Worm (Caenorhabditis elegans) whole organism, dauer: ENCODE measurements around the gene rack-1.

ENCODE experiments used
- unc-62 ChIP-seq: sonication (generic microtip); optimal IDR thresholded peaks from 2 replicates; lab custom pipeline; 2017; ENCODE audit warnings: missing biosample characterization, missing genetic modification reagents, missing genetic modification characterization

Gene rack-1

DNA sequence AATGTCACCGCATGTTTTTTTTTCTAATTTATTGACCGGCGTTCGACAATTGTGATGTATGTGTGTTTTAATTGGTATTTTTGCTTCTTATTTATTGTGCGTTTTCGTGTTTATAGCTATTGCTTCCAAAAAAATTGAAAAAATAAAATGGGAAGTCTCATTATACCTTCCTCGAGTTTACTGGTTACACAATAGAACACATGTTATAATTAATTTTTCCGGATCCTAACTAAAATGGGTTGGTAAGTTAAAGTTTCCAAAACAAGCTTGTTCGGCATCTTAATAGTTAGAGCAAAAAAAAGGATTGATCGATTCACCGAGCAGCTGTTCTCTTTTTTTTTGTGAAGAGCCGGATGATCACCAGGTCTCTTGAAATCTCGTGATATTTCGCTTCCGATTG is 21.0 kb upstream of the rack-1 start, which contains the start of gene ttr-54:
ttr-54 (plus strand) TSS at position 301 of the 400 bp plus-strand sequence.
- no peak for TF ChIP-seq unc-62 (GFP tag; lab: Kevin White, UChicago)

DNA sequence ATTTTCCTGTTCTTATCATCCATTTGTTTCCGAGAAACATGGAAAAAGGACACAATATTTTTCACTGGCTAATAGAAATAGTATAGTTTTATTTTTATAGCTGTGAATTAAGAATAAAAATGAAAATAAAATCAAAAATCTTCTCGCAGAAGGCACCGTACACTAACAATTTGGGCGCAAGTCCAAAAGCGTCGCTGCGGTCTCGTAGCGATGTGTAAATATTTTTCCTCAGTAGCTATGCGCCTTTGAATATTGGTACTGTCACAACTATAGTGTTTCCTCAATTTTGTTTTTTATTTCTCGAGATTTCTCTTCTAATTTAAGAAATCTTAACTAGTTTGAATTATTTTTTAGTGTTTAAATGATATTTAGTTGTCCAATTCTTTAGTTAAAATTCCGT is 19.4 kb upstream of the rack-1 start:
- no peak for TF ChIP-seq unc-62 (GFP tag; lab: Kevin White, UChicago)

DNA sequence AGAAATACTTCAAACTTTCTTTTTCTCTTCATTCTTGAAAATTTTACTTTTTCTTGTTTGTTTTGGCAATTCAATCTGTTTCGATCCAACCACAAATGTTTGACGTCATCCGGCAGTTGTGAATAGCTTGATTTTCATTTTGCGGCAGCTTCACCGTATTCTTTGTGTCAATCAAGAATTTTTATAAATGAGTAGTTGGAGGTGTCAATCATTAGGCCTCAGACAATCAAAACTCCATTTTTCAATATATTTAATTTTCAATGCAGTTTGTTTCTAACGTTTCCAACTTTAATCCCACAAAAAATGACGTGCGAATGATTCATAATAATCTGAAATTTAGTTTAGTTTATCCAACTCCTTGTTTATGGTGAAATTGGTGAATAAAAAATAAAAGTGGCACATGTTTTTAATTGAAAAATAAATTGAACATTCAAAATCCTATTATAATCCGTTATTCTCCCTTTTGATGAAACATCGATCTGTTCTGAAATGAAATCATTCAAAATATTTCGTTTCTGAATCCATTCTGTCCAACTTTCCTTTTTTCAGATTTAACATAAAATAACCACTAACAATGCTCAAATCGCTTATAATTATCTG is 18.9 kb upstream of the rack-1 start, which contains the start of gene ttr-53:
ttr-53 (plus strand) TSS at position 550 of the 600 bp plus-strand sequence.
- no peak for TF ChIP-seq unc-62 (GFP tag; lab: Kevin White, UChicago)

DNA sequence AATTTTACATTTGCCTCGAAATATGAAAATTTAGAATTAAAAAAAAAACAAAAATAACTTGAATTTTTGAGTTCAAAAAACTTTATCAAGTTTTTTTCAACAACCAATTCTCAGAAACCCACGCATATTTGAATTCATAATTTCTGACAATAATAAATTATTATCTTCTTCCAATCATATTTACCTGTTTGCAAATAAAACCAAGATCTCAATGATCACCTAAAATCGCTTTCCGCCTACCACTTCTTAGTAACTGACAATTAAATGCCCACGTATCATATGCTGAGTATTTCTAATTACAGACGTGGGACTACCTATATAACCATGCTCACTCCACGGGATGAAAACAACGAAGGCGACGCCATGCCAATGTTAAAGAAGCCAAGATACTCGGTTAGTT is 14.8 kb upstream of the rack-1 start, which contains the start of gene pps-1:
pps-1 (plus strand) TSS at position 301 of the 400 bp plus-strand sequence.
- TF ChIP-seq unc-62 (GFP tag; lab: Kevin White, UChicago), result no peak

DNA sequence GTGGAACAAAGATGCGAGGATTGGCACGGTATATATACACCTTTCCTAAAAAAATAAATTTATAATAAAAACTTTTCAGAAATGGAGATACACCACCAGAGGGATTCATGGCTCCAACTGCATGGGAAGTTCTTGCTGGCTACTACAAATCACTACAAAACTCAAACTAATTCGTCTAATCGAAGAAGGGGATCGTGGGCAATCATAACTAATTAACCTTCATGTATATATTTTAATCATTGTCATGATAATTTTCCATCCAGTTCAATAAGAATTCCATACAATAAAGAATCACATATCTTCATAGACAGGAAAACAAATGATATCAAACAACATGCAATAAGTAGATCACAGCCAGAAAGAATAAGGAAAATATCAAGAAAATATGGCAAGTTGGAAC is 12.4 kb upstream of the rack-1 start:
- TF ChIP-seq unc-62 (GFP tag; lab: Kevin White, UChicago), result no peak

DNA sequence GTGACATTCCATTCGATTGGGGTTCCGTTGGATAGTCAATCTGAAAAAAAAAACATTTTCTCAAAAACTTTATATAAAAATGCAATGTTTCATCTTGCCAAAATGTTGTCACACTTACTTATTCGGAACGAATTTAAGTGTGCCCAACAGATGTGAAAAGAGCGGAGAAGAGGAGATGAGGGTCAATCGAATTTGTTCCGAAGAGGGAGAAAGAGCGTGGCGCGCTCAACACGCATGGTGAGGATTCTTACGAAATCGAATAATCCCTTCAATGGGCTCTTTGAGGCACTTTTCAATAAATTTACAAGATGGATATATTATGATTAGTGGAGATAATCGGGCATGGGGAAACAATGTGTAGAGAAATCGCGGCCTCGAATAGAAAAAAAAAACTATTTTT is 5.7 kb upstream of the rack-1 start:
- no peak for TF ChIP-seq unc-62 (GFP tag; lab: Kevin White, UChicago)

DNA sequence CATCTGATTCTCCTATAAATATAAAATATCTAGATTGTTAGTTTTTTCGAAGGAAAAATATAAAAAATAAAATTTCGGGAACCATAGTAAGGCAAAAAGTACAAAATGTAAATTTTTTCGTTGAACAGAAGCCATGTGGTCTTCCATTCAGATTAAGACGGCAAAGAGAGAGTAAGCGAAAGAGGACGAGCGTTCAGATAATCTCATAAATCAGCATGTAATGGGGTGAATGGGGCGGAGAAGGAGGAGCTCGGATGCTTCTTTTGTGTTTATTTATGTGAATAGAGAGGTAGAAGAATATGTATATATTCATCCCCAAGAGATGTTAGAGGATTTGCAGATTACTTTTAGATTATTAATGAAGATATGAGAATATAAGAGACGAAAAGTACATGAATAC is 2.2 kb upstream of the rack-1 start, which contains the start of gene pxf-1:
pxf-1 (minus strand) TSS at position 14 of the 400 bp plus-strand sequence.
- TF ChIP-seq unc-62 (GFP tag; lab: Kevin White, UChicago), result no peak

DNA sequence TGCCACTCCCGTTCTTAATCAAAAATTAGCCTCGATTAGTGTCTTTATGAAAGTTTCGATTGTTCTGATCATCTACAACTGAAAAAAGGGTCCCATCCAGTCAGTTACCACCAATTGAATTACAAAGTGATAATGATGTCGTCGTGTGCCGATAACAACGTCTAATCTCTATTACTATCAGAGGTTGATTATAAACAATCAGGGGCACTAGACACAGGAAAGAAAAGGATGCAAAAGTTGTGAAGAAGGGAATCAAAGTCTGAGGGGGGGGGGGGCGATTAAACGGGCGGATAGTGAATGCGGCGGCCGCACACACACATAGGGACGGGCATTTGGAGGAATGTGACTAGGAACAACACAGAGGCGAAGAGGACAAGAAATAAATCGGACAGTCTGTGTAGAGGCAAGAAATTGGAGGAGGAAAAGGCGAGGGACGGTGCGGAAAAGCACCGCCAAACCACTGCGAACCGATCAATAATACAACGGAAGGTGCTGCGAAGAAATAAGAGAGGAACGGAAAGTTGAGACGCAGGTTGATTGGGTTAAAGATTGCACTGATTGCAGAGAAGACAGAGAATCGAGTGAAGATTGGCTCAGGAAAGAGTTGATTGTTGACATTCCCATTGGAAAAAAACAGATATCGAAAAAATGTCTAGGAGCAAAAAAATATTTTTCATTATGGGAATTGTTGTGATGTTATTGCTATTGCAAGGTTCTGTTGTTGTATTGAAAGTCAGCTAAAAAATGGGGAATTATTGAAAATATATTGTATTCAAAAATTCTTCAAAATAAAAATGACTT is 1.3 kb upstream of the rack-1 start:
- no peak for TF ChIP-seq unc-62 (GFP tag; lab: Kevin White, UChicago)

DNA sequence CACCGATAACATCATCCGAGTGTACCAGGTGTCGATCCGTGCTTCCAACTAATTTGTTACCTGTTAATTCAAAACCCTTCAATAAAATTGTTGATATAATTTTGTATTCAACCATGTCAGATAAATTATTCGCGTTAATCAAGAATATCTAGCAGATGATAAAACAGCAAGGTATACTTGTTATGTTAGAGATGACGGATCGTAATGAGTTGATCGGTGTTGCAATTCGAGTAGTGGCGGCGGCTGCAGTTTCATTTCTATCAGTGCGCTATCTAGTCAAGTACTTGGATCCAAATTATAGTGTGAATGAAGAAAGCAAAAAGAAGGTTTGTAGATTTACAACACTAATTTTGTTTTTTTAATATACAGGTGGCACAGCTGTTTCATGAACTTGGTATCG is 1.3 kb downstream of the rack-1 start, which contains the start of gene mspn-1:
mspn-1 (plus strand) TSS at position 190 of the 400 bp plus-strand sequence.
- no peak for TF ChIP-seq unc-62 (GFP tag; lab: Kevin White, UChicago)

DNA sequence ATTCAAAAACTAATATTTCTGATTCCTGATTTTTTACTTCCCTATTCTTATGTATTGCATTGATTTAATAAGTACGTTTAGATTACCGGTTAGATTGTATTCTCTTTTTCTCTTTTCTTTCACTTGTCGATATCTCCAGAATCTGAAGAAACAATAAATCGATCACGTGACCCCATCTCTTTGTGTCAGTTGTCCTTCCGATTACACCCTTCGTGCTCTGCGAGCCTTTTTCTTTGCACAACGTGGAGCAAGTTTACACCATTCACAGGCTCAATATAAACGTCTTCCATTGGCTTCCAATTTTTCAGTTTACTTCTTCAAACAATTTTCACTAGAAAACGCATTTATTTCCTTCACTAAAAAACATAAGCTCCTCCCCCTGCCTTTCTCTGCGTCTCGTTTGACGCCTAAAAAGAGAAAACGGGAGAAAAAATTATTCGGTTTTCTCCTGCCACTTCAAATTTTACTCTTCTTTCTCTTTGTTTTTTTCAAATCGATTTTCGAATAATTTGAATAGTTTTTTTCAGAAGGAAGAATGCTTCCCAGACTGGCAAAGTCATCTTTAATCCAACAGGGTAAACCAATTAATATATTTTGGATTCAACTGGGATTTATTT is 3.8 kb downstream of the rack-1 start, which contains the start of gene gta-1:
gta-1 (plus strand) TSS at position 528 of the 617 bp plus-strand sequence.
- no peak for TF ChIP-seq unc-62 (GFP tag; lab: Kevin White, UChicago)

DNA sequence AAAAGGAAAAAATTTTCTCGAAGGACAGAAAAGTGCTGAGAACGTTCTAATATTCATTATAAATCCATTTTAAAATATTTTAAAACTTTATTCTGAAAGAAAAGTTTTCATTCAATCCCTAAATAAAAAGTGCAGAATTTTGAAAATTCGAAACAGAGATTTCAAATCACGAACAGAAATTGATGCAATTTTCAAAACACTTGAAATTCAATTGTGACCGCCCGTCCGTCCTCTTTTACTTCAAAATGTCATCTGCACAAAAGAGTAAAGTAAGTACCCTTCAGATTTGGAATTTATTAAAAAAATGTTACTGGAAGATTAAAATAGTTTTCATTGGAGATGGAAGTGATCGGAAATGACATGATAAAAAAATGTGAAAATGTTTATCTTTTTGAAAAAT is 12.0 kb downstream of the rack-1 start:
- TF ChIP-seq unc-62 (GFP tag; lab: Kevin White, UChicago), result no peak

DNA sequence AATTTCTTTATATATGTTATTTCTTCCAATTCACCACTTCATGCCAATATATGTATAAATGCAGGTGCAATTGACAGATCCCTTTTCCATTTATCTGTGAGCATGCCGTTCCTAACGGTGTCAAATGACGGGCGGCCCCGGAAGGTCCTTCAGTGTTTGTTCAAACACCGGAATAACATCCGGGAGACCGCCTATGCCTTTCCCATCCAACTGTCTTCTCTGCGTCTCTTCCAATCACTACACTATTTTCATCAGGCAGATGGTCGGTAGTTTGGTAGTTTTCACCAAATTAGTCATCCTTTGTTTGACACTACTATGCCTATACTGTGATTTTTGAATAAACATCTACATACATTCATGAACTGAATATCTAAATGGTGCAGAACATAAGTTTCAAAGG is 14.1 kb downstream of the rack-1 start:
- TF ChIP-seq unc-62 (GFP tag; lab: Kevin White, UChicago), result no peak

DNA sequence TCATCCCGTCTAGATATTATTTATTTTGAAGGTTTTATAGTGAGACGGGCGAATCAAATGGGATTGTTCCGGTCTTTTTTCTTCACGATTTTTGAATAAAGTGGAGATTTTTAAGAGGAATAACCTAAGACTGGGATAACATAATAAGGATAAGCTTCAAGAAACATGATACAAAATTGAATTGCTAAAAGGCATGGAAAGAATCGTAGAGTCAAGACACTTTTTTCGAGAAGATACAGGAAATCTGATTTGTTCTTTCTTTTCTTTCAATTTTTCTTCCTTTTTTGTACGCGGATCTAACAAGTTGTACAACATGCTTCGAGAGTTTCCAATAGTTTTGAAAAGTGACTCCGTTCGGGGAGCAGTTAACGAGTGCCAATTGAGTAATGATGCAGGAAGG is 15.0 kb downstream of the rack-1 start:
- TF ChIP-seq unc-62 (GFP tag; lab: Kevin White, UChicago), result no peak

DNA sequence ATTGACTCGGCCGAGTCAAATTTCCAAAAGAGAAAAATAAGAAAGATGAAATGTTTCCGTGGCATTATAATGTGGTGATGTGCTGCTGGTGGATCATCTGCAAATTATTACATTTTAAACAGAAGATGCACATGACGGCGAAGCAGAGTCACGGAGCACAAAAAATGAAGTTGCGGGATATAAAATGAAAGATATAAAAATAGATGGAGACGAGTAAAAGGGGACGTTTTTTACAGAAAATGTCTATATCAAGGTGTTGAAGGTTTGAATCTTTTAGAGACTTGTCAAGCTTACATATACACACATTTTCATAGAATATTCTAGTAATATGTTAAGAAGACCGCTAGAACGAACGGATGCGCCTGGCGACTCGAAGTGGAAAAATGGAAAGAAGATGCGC is 17.9 kb downstream of the rack-1 start, which contains the start of gene ptrg-1:
ptrg-1 (minus strand) TSS at position 101 of the 400 bp plus-strand sequence.
- no peak for TF ChIP-seq unc-62 (GFP tag; lab: Kevin White, UChicago)

DNA sequence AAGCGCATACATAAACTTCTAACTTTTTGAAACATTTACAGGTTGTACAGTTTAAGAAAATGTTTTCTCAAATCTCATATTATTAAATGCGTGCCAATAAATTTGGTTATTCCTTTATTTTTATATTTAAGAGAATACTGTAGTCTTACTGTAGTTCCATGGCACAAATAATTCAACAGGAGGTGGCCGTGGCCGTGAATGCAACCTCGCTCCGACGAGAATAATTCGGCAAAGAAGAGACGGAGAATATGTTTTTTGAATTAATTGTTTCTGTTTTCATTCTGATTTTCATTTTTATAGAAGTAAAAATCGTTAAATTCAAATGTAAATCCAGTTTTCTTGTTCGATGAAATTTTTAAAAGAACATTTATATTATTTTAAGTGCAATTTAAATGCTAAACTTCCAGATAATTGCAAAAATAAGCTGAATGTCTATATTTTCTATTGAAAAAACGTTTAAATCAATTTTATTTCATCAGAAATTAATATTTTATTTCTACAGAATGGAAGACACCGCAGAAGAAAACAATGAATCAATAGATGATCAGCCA is 20.9 kb downstream of the rack-1 start, which contains the start of gene gon-4:
gon-4 (plus strand) TSS at position 501 of the 551 bp plus-strand sequence.
- TF ChIP-seq unc-62 (GFP tag; lab: Kevin White, UChicago), result no peak
